Worm (Caenorhabditis elegans): Measurements from ENCODE around the gene tes-1.

The tes-1 gene

DNA sequence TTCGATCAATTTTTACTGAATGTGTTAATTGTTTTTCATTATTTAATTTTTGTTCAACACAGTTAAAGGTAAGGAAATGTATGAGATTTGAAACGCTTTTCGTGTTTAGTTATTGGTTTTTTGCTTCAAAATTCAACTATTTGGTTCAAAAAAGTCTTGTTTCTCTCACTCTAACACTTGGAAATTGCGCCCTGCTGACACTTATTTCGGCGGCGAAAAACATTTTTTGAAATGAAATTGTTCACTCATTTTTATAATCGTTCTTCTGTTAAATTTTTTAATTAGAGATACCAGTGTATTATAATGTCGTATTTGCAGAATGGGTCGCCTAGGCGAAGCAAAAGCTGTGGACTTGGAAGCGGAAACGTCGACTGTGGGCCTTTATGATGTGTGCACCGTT, 26.9 kb upstream of the tes-1 start, which contains the start of gene rod-1:
rod-1 (plus strand) TSS at position 319 of the 400 bp plus-strand sequence.
- TF ChIP-seq fkh-2 (tag; optimal IDR thresholded peaks at IDR 0.05) (no peak), unc-62 (GFP tag; optimal IDR thresholded peaks at IDR 0.05) (no peak)

DNA sequence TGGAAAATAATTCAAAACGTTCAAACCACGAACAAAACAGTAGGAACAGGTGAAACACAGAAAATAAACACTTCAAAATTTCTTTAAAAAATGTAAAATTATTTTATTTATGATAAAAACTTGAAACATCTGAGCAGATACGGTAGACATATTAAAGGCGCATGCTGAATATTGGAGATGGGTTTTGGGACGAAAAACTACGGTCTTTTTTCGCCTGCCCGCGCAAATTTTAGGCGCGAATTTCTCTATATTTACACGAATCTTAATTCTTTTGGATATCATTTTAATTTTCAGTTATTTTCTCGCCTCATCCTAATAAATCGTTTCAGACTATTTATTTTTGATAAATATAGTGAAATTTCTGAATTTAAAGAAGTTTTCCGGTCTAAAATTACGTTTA, 26.5 kb upstream of the tes-1 start:
- TF ChIP-seq aly-2 (tag; optimal IDR thresholded peaks at IDR 0.05) (no peak), nhr-28 (tag; optimal IDR thresholded peaks at IDR 0.05) (no peak), ZK546.5 (tag; optimal IDR thresholded peaks at IDR 0.05) (no peak), eor-1 (tag; optimal IDR thresholded peaks at IDR 0.05) (no peak), nhr-11 (tag; optimal IDR thresholded peaks at IDR 0.05) (no peak), nhr-25 (tag; optimal IDR thresholded peaks at IDR 0.05) (no peak), R02D3.7 (tag; optimal IDR thresholded peaks at IDR 0.05) (no peak), unc-39 (tag; optimal IDR thresholded peaks at IDR 0.05) (no peak), nhr-237 (tag; optimal IDR thresholded peaks at IDR 0.05) (no peak), elt-3 (tag; optimal IDR thresholded peaks at IDR 0.05) (no peak), nhr-76 (tag; optimal IDR thresholded peaks at IDR 0.05) (no peak)

DNA sequence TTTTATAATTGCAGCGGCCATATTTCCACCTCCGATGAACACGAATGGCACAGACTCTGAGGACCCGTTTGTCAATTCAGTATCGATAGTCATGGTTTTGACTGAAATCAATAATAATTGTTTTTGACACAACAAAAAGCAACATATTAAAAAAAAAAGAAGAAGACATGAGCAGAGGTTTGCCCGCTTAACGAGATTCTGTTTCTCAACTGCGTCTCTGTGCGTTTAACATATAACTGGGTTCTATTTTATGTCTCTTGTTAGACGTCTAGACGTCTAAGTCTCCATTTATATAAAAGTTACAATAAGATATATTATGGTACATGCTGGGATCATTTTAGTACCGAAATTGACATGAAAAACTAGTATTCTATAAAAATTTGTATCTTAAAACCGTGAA, 26.0 kb upstream of the tes-1 start, which contains the start of gene pycr-4:
pycr-4 (minus strand) TSS at position 101 of the 400 bp plus-strand sequence.
- TF ChIP-seq elt-3 (tag; optimal IDR thresholded peaks at IDR 0.05) (no peak), nhr-237 (tag; optimal IDR thresholded peaks at IDR 0.05) (no peak), nhr-23 (tag; optimal IDR thresholded peaks at IDR 0.05) (no peak), R02D3.7 (tag; optimal IDR thresholded peaks at IDR 0.05) (no peak), pha-4 (tag; optimal IDR thresholded peaks at IDR 0.05) (no peak), lin-39 (tag; optimal IDR thresholded peaks at IDR 0.05) (no peak), fkh-10 (GFP tag; optimal IDR thresholded peaks at IDR 0.05) (no peak), lsy-12 (tag; optimal IDR thresholded peaks at IDR 0.05) (no peak), unc-62 (GFP tag; optimal IDR thresholded peaks at IDR 0.05) (no peak), hmg-11 (tag; optimal IDR thresholded peaks at IDR 0.05) (no peak), daf-12 (tag; optimal IDR thresholded peaks at IDR 0.05) (no peak), eor-1 (tag; optimal IDR thresholded peaks at IDR 0.05) (no peak), elt-2 (tag; optimal IDR thresholded peaks at IDR 0.05) (no peak), ceh-82 (tag; optimal IDR thresholded peaks at IDR 0.05) (no peak), nhr-67 (tag; optimal IDR thresholded peaks at IDR 0.05) (no peak), snpc-4 (tag; optimal IDR thresholded peaks at IDR 0.05) (no peak), fos-1 (tag; optimal IDR thresholded peaks at IDR 0.05) (no peak)

DNA sequence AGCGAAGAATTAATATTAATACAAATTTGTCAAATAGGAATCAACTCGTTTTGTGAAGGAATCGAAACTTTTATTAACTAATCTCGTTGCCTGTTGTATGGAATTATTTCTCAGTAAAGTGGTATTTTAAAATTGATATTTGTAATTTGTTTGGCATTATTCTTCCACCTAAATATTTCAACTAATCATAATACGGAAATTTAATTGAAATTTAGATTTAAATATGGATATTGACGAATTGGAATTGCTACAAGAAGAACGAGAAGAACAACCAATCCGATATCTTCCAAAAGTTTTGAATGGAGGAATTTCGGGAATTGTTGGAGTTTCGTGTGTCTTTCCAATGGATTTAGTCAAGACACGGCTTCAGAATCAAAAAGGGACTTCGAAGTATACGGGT, 23.6 kb upstream of the tes-1 start, which contains the start of gene slc-25A18.2:
slc-25A18.2 (plus strand) TSS at position 216 of the 400 bp plus-strand sequence.
- no peak for TF ChIP-seq unc-39 (tag; optimal IDR thresholded peaks at IDR 0.05)
- no peak for TF ChIP-seq pha-4 (tag; optimal IDR thresholded peaks at IDR 0.05)
- no peak for TF ChIP-seq elt-2 (tag; optimal IDR thresholded peaks at IDR 0.05)
- TF ChIP-seq fkh-2 (tag; optimal IDR thresholded peaks at IDR 0.05), result no peak
- no peak for TF ChIP-seq zag-1 (tag; optimal IDR thresholded peaks at IDR 0.05)
- no peak for TF ChIP-seq lsy-12 (tag; optimal IDR thresholded peaks at IDR 0.05)
- TF ChIP-seq nhr-237 (tag; optimal IDR thresholded peaks at IDR 0.05), result no peak
- no peak for TF ChIP-seq ztf-11 (tag; optimal IDR thresholded peaks at IDR 0.05)
- TF ChIP-seq sea-2 (GFP tag; optimal IDR thresholded peaks at IDR 0.05), result no peak
- TF ChIP-seq nhr-77 (tag; optimal IDR thresholded peaks at IDR 0.05), result no peak
- TF ChIP-seq hmg-11 (tag; optimal IDR thresholded peaks at IDR 0.05), result no peak
- no peak for TF ChIP-seq eor-1 (tag; optimal IDR thresholded peaks at IDR 0.05)
- TF ChIP-seq nfya-1 (tag; optimal IDR thresholded peaks at IDR 0.05; ENCODE audit: insufficient read depth), result no peak
- no peak for TF ChIP-seq egl-5 (tag; optimal IDR thresholded peaks at IDR 0.05)
- TF ChIP-seq ceh-9 (tag; optimal IDR thresholded peaks at IDR 0.05), result no peak

DNA sequence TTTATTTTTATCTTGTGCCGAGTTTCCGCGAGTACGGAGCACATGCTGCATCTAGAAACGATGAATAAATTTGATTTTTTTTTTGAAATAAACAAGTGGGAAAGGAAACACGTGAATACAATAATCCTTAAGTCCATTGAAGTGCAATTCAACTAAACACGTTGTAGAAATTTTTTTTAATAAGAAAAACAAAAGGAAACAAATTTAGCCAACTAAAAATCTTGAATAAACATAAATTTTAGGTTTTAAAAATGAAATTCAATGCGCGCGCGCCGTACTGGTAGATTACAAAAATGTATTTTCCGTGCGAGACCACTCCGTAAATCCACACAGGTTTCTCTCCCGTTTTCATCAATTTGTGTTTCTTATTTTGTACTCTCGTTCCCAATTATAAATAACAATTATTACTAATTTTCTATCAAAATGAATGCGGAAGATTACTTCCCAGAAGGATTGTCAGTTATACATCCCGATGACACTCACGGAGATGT, 22.0 kb upstream of the tes-1 start, which contains the start of the genes plk-3 and F55G1.6:
plk-3 (minus strand) TSS at position 51 of the 491 bp plus-strand sequence.
F55G1.6 (plus strand) TSS at position 359 of the 491 bp plus-strand sequence.
- TF ChIP-seq tbx-2 (tag; optimal IDR thresholded peaks at IDR 0.05) (no peak), nfya-1 (tag; optimal IDR thresholded peaks at IDR 0.05; ENCODE audit: insufficient read depth) (no peak), sea-2 (GFP tag; optimal IDR thresholded peaks at IDR 0.05) (no peak), pha-4 (tag; optimal IDR thresholded peaks at IDR 0.05) (no peak), fos-1 (tag; optimal IDR thresholded peaks at IDR 0.05) (no peak), nhr-28 (tag; optimal IDR thresholded peaks at IDR 0.05) (no peak), nhr-43 (tag; optimal IDR thresholded peaks at IDR 0.05; ENCODE audit: poor library complexity, severe bottlenecking) (no peak), ama-1 (optimal IDR thresholded peaks at IDR 0.05) (no peak), ceh-82 (tag; optimal IDR thresholded peaks at IDR 0.05) (no peak), nhr-77 (tag; optimal IDR thresholded peaks at IDR 0.05) (no peak), elt-1 (tag; optimal IDR thresholded peaks at IDR 0.05) (no peak), skn-1 (tag; optimal IDR thresholded peaks at IDR 0.05) (no peak), lin-39 (tag; optimal IDR thresholded peaks at IDR 0.05) (no peak)

All from whole organism, L3 larva.